Worm (Caenorhabditis elegans): ENCODE measurements around the gene C27C12.4.

DNA sequence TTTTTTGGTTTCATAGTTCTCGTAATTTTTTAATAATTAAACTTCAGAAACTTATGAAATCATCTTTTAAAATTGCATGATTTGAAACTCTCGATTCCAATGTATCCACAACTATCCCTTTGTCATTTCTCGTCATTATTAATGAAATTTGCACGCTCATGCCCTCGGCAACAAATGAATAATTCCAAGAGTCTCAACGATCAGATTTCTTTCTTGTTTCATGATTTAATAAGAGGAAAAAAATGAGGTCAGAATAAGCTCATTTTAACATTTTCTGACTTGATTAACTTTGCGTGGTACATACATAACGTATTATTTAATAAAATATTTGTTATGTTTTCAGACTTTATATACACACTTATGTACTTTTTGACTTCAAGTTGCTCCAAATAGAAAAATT is 15.5 kb upstream of the C27C12.4 start:
- TF ChIP-seq mep-1 (tag; optimal IDR thresholded peaks at IDR 0.05) (no peak), nhr-12 (tag; optimal IDR thresholded peaks at IDR 0.05) (no peak), bed-3 (GFP tag; optimal IDR thresholded peaks at IDR 0.05) (no peak), lin-13 (tag; optimal IDR thresholded peaks at IDR 0.05) (no peak), ceh-39 (tag; optimal IDR thresholded peaks at IDR 0.05) (no peak), M03D4.4 (tag; optimal IDR thresholded peaks at IDR 0.05) (no peak), nhr-28 (tag; optimal IDR thresholded peaks at IDR 0.05) (no peak), ztf-11 (tag; optimal IDR thresholded peaks at IDR 0.05) (no peak), nhr-76 (tag; optimal IDR thresholded peaks at IDR 0.05) (no peak), unc-62 (GFP tag; optimal IDR thresholded peaks at IDR 0.05) (no peak), elt-1 (tag; optimal IDR thresholded peaks at IDR 0.05; ENCODE audit: borderline replicate concordance, insufficient read depth) (no peak), unc-39 (tag; optimal IDR thresholded peaks at IDR 0.05) (no peak), lsy-2 (tag; optimal IDR thresholded peaks at IDR 0.05) (no peak), mls-2 (tag; optimal IDR thresholded peaks at IDR 0.05) (no peak)
